Worm (Caenorhabditis elegans) whole organism, L4/young adult: Measurements from ENCODE around the gene bra-1.

ENCODE experiments used
- W03F9.2 ChIP-seq: fragments of 150-350 bp; optimal IDR thresholded peaks from 2 replicates; lab custom pipeline; 2014; ENCODE audit warnings: missing biosample characterization, missing genetic modification characterization
- dao-5 ChIP-seq: sonication (generic microtip); optimal IDR thresholded peaks from 2 replicates; lab custom pipeline; 2016; ENCODE audit warnings: missing genotype, missing genetic modification characterization, moderate library complexity, missing compliant biosample characterization

DNA sequence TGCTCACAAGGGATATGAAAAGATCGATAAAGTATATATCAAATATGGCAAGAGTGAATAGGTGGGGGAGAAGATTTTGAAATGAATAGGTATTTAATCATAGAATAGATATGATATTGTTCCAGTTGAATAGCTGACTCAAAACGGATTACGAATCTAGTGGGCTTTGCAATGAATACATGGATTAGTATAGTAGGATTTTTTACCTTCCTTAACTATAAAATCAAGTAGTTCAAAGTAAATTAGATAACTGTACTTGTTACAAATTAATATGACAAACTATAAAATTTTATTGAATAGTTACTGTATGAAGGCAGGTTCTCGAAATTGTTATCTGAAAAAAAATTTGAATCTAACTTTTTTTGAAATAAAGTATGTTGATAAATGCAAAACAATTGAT is 47.4 kb upstream of the bra-1 start, which contains the start of gene odr-1:
- TF ChIP-seq W03F9.2 (tag; lab: Kevin White, UChicago) (no peak), dao-5 (no peak)
